Fruit fly (Drosophila melanogaster) whole organism, embryonic: ENCODE measurements around the gene Ctr9.

Experiments
- Bdp1 ChIP-seq: fragments of 200-800 bp; sonication (Bioruptor generic); optimal IDR thresholded peaks from 3 replicates; lab custom pipeline; 2016; ENCODE audit warnings: missing biosample characterization, missing genetic modification characterization
- CG11560 ChIP-seq: fragments of 200-800 bp; sonication (Bioruptor generic); IDR thresholded peaks from 3 replicates; pipeline ENCODE4 v1.3.6; 2022; ENCODE audit warnings: missing biosample characterization, missing genetic modification characterization
- CG12744 ChIP-seq: fragments of 200-800 bp; sonication (Bioruptor generic); optimal IDR thresholded peaks from 2 replicates; lab custom pipeline; 2016; ENCODE audit warnings: missing biosample characterization, missing genetic modification characterization
- CG13296 ChIP-seq: fragments of 200-800 bp; sonication (Bioruptor generic); optimal IDR thresholded peaks from 3 replicates; lab custom pipeline; 2018; ENCODE audit warnings: missing biosample characterization, mild to moderate bottlenecking, missing genetic modification characterization
- CG13624 ChIP-seq: fragments of 200-800 bp; sonication (Bioruptor generic); optimal IDR thresholded peaks from 2 replicates; lab custom pipeline; 2016; ENCODE audit warnings: missing biosample characterization, missing genetic modification characterization
- CG1529 ChIP-seq: fragments of 200-800 bp; sonication (Bioruptor generic); optimal IDR thresholded peaks from 3 replicates; lab custom pipeline; 2018; ENCODE audit warnings: missing biosample characterization, missing genetic modification characterization
- CG16779 ChIP-seq: fragments of 200-800 bp; sonication (Bioruptor generic); IDR thresholded peaks from 2 replicates; pipeline ENCODE4 v1.3.6; 2022; ENCODE audit warnings: missing biosample characterization, missing genetic modification characterization
- CG17186 ChIP-seq: fragments of 200-800 bp; sonication (Bioruptor generic); optimal IDR thresholded peaks from 3 replicates; lab custom pipeline; 2017; ENCODE audit warnings: missing biosample characterization, missing genetic modification reagents, missing genetic modification characterization
- CG17568 ChIP-seq: fragments of 200-800 bp; sonication (Bioruptor generic); optimal IDR thresholded peaks from 2 replicates; lab custom pipeline; 2018; ENCODE audit warnings: missing biosample characterization, mild to moderate bottlenecking, missing genetic modification characterization, moderate library complexity
- CG1832 ChIP-seq: fragments of 200-800 bp; sonication (Bioruptor generic); optimal IDR thresholded peaks from 2 replicates; lab custom pipeline; 2017; ENCODE audit warnings: missing biosample characterization, mild to moderate bottlenecking, missing genetic modification characterization, inconsistent platforms
- CG30431 ChIP-seq: fragments of 200-800 bp; sonication (Bioruptor generic); optimal IDR thresholded peaks from 2 replicates; lab custom pipeline; 2017; ENCODE audit warnings: missing biosample characterization, missing genetic modification characterization
- CG4730 ChIP-seq: fragments of 200-800 bp; sonication (Bioruptor generic); IDR thresholded peaks from 2 replicates; pipeline ENCODE4 v1.3.6; 2022; ENCODE audit warnings: missing biosample characterization, missing genetic modification characterization
- CG7556 ChIP-seq: fragments of 200-800 bp; sonication (Bioruptor generic); optimal IDR thresholded peaks from 2 replicates; lab custom pipeline; 2017; ENCODE audit warnings: missing biosample characterization, mild to moderate bottlenecking, missing genetic modification characterization
- CG7963 ChIP-seq: fragments of 200-800 bp; sonication (Bioruptor generic); IDR thresholded peaks from 3 replicates; pipeline ENCODE4 v1.3.6; 2022; ENCODE audit warnings: missing biosample characterization, missing genetic modification characterization; ENCODE audit not compliant: partially characterized antibody
- CkIIα-i1 ChIP-seq: fragments of 200-800 bp; sonication (Bioruptor generic); IDR thresholded peaks from 2 replicates; pipeline ENCODE4 v1.3.6; 2022; ENCODE audit warnings: missing biosample characterization, missing genetic modification characterization
- CoRest ChIP-seq: fragments of 200-800 bp; sonication (Bioruptor generic); optimal IDR thresholded peaks from 3 replicates; lab custom pipeline; 2018; ENCODE audit warnings: missing biosample characterization, mild to moderate bottlenecking, missing genetic modification characterization, moderate library complexity
- CrebB ChIP-seq: fragments of 200-800 bp; sonication (Bioruptor generic); optimal IDR thresholded peaks from 3 replicates; lab custom pipeline; 2018; ENCODE audit warnings: missing biosample characterization, mild to moderate bottlenecking, missing genetic modification characterization
- Dbx ChIP-seq: fragments of 200-800 bp; sonication (Bioruptor generic); IDR thresholded peaks from 3 replicates; pipeline ENCODE4 v1.3.6; 2022; ENCODE audit warnings: missing biosample characterization, missing genetic modification characterization
- Dip3 ChIP-seq: fragments of 200-800 bp; sonication (Bioruptor generic); optimal IDR thresholded peaks from 3 replicates; lab custom pipeline; 2016; ENCODE audit warnings: missing biosample characterization, missing genetic modification characterization
- Fer3 ChIP-seq: fragments of 200-800 bp; sonication (Bioruptor generic); optimal IDR thresholded peaks from 2 replicates; lab custom pipeline; 2018; ENCODE audit warnings: missing biosample characterization, mild to moderate bottlenecking, missing genetic modification characterization, moderate library complexity
- HLH3B ChIP-seq: fragments of 200-800 bp; sonication (Bioruptor generic); IDR thresholded peaks from 2 replicates; pipeline ENCODE4 v1.3.6; 2022; ENCODE audit warnings: missing biosample characterization, missing genetic modification characterization
- Hand ChIP-seq: fragments of 200-800 bp; sonication (Bioruptor generic); optimal IDR thresholded peaks from 2 replicates; lab custom pipeline; 2017; ENCODE audit warnings: mild to moderate bottlenecking, missing biosample characterization, missing genetic modification reagents, missing genetic modification characterization
- HmgZ ChIP-seq: fragments of 200-800 bp; sonication (Bioruptor generic); optimal IDR thresholded peaks from 2 replicates; lab custom pipeline; 2018; ENCODE audit warnings: missing biosample characterization, mild to moderate bottlenecking, missing genetic modification characterization
- Mad ChIP-seq: fragments of 200-800 bp; sonication (Bioruptor generic); optimal IDR thresholded peaks from 2 replicates; lab custom pipeline; 2016; ENCODE audit warnings: missing biosample characterization, missing genetic modification characterization
- Mes4 ChIP-seq: fragments of 200-800 bp; sonication (Bioruptor generic); optimal IDR thresholded peaks from 2 replicates; lab custom pipeline; 2016; ENCODE audit warnings: missing biosample characterization, missing genetic modification characterization
- NK7.1 ChIP-seq: fragments of 200-800 bp; sonication (Bioruptor generic); optimal IDR thresholded peaks from 3 replicates; lab custom pipeline; 2016; ENCODE audit warnings: missing biosample characterization, missing genetic modification characterization
- Nf-YC ChIP-seq: fragments of 200-800 bp; optimal IDR thresholded peaks from 3 replicates; lab custom pipeline; 2019; ENCODE audit warnings: missing biosample characterization, mild to moderate bottlenecking, missing genetic modification characterization, moderate library complexity
- Poxn ChIP-seq: fragments of 200-800 bp; sonication (Bioruptor generic); IDR thresholded peaks from 2 replicates; pipeline ENCODE4 v1.3.6; 2022; ENCODE audit warnings: missing biosample characterization, missing genetic modification characterization
- ab ChIP-seq: fragments of 200-800 bp; sonication (Bioruptor generic); optimal IDR thresholded peaks from 2 replicates; lab custom pipeline; 2016; ENCODE audit warnings: missing biosample characterization, missing genetic modification characterization
- al ChIP-seq: fragments of 200-800 bp; sonication (Bioruptor generic); IDR thresholded peaks from 2 replicates; pipeline ENCODE4 v1.3.6; 2022; ENCODE audit warnings: missing biosample characterization, missing genetic modification characterization
- amos ChIP-seq: fragments of 200-800 bp; sonication (Bioruptor generic); IDR thresholded peaks from 2 replicates; pipeline ENCODE4 v1.3.6; 2022; ENCODE audit warnings: missing biosample characterization, missing genetic modification characterization; ENCODE audit not compliant: partially characterized antibody
- aop ChIP-seq: fragments of 200-800 bp; sonication (Bioruptor generic); IDR thresholded peaks from 2 replicates; pipeline ENCODE4 v1.3.6; 2022; ENCODE audit warnings: missing biosample characterization, missing genetic modification characterization
- ap ChIP-seq: fragments of 200-800 bp; sonication (Bioruptor generic); IDR thresholded peaks from 2 replicates; pipeline ENCODE4 v1.3.6; 2022; ENCODE audit warnings: missing biosample characterization, missing genetic modification characterization
- ash1 ChIP-seq: fragments of 200-800 bp; sonication (Bioruptor generic); optimal IDR thresholded peaks from 2 replicates; lab custom pipeline; 2018; ENCODE audit warnings: missing biosample characterization, mild to moderate bottlenecking, missing genetic modification characterization
- bowl ChIP-seq: fragments of 200-800 bp; sonication (Bioruptor generic); IDR thresholded peaks from 2 replicates; pipeline ENCODE4 v1.3.6; 2022; ENCODE audit warnings: missing biosample characterization, missing genetic modification characterization
- chinmo ChIP-seq: fragments of 200-800 bp; sonication (Bioruptor generic); IDR thresholded peaks from 4 replicates; pipeline ENCODE4 v1.3.6; 2022; ENCODE audit warnings: missing biosample characterization, missing genetic modification characterization; ENCODE audit not compliant: partially characterized antibody
- fd102C ChIP-seq: fragments of 200-800 bp; sonication (Bioruptor generic); optimal IDR thresholded peaks from 2 replicates; lab custom pipeline; 2018; ENCODE audit warnings: missing biosample characterization, mild to moderate bottlenecking, missing genetic modification characterization, moderate library complexity
- fd64A ChIP-seq: fragments of 200-800 bp; sonication (Bioruptor generic); optimal IDR thresholded peaks from 3 replicates; lab custom pipeline; 2018; ENCODE audit warnings: missing biosample characterization, mild to moderate bottlenecking, missing genetic modification characterization
- insv ChIP-seq, 2 experiments: fragments of 200-800 bp; sonication (Bioruptor generic); optimal IDR thresholded peaks; 3 replicates each; lab custom pipeline; 2016 to 2018; ENCODE audit warnings: missing biosample characterization in 2 of 2, missing genetic modification characterization in 2 of 2
- inv ChIP-seq: fragments of 200-800 bp; sonication (Bioruptor generic); IDR thresholded peaks from 2 replicates; pipeline ENCODE4 v1.3.6; 2022; ENCODE audit warnings: missing biosample characterization, missing genetic modification characterization; ENCODE audit not compliant: partially characterized antibody
- lilli ChIP-seq: fragments of 200-800 bp; sonication (Bioruptor generic); optimal IDR thresholded peaks from 3 replicates; lab custom pipeline; 2016; ENCODE audit warnings: missing biosample characterization, missing genetic modification characterization
- lmd ChIP-seq: fragments of 200-800 bp; sonication (Bioruptor generic); IDR thresholded peaks from 2 replicates; pipeline ENCODE4 v1.3.6; 2022; ENCODE audit warnings: missing biosample characterization, missing genetic modification characterization
- lola ChIP-seq, 3 experiments: fragments of >200 bp in 2 of 3; fragments of 200-800 bp in 1 of 3; sonication (Bioruptor generic) in 1 of 3; optimal IDR thresholded peaks; 2 replicates each; lab custom pipeline; 2017 to 2019; ENCODE audit warnings: missing biosample characterization in 3 of 3, missing genetic modification characterization in 3 of 3, mild to moderate bottlenecking in 1 of 3, moderate library complexity in 1 of 3
- nom ChIP-seq: fragments of 200-800 bp; sonication (Bioruptor generic); optimal IDR thresholded peaks from 2 replicates; lab custom pipeline; 2017; ENCODE audit warnings: missing biosample characterization, missing genetic modification characterization, mild to moderate bottlenecking, moderate library complexity, missing genetic modification reagents
- pb ChIP-seq: fragments of 200-800 bp; sonication (Bioruptor generic); optimal IDR thresholded peaks from 3 replicates; lab custom pipeline; 2016; ENCODE audit warnings: missing biosample characterization, missing genetic modification characterization
- ro ChIP-seq: fragments of 200-800 bp; sonication (Bioruptor generic); IDR thresholded peaks from 2 replicates; pipeline ENCODE4 v1.3.6; 2022; ENCODE audit warnings: missing biosample characterization, missing genetic modification characterization
- sqz ChIP-seq: fragments of 200-800 bp; sonication (Bioruptor generic); optimal IDR thresholded peaks from 3 replicates; lab custom pipeline; 2018; ENCODE audit warnings: missing biosample characterization, mild to moderate bottlenecking, missing genetic modification characterization
- stc ChIP-seq: fragments of 200-800 bp; sonication (Bioruptor generic); IDR thresholded peaks from 2 replicates; pipeline ENCODE4 v1.3.6; 2022; ENCODE audit warnings: missing biosample characterization, missing genetic modification characterization

Ctr9 gene

dm6 chr3L:1334571-1335427 is 27.8 kb downstream of the Ctr9 start, which contains the start of the genes Hmbs and CG2211 (continued):
- 0 out of 4 replicates have a peak, but pooled peaks have one; percentile 39 for TF ChIP-seq chinmo (GFP tag; lab: Robert Waterston, UW)
- TF ChIP-seq al = peak; percentile 79
- TF ChIP-seq inv (GFP tag; lab: Robert Waterston, UW) = no peak; the same call in 1 of the 2 replicates
- peak; percentile 90 for TF ChIP-seq CG13624 (GFP tag; lab: Kevin White, UChicago)
- TF ChIP-seq Fer3 (tag; lab: Kevin White, UChicago) = peak; percentile 84
- TF ChIP-seq CG4730 (GFP tag; lab: Robert Waterston, UW) = peak; percentile 60
- TF ChIP-seq sqz (GFP tag; lab: Kevin White, UChicago) = no peak
- peak; percentile 50 for TF ChIP-seq amos (GFP tag; lab: Robert Waterston, UW)
- peak; percentile 92 for TF ChIP-seq Mad (GFP tag; lab: Kevin White, UChicago)
- TF ChIP-seq CG17568 (GFP tag; lab: Kevin White, UChicago) = no peak
- TF ChIP-seq Poxn (GFP tag; lab: Robert Waterston, UW) = peak; percentile 18; the same call in 1 of the 2 replicates
- TF ChIP-seq fd64A (GFP tag; lab: Kevin White, UChicago) = no peak
- peak; percentile 38 to 93 for TF ChIP-seq insv (GFP tag; optimal IDR thresholded peaks at IDR 0.05; lab: Kevin White, UChicago)
- peak; percentile 75 for TF ChIP-seq CrebB
- TF ChIP-seq Nf-YC (tag; lab: Kevin White, UChicago) = peak; percentile 84
- peak; percentile 88 for TF ChIP-seq CoRest (tag; lab: Kevin White, UChicago)
- TF ChIP-seq CG7556 (GFP tag; lab: Kevin White, UChicago) = peak; percentile 53
- peak; percentile 17 for TF ChIP-seq ash1 (GFP tag; lab: Kevin White, UChicago)
- peak; percentile 85 for TF ChIP-seq CG12744 (GFP tag; lab: Kevin White, UChicago)
- TF ChIP-seq CkIIα-i1 (GFP tag; lab: Robert Waterston, UW) = no peak
- TF ChIP-seq Bdp1 = peak; percentile 79
- peak; percentile 74; the same call in 2 of the 3 replicates for TF ChIP-seq CG11560
- peak; percentile 88 for TF ChIP-seq CG13296 (GFP tag; lab: Kevin White, UChicago)
- TF ChIP-seq ro = no peak
- peak; percentile 74 for TF ChIP-seq aop (GFP tag; lab: Robert Waterston, UW)
- TF ChIP-seq nom = peak; percentile 29
- TF ChIP-seq pb (GFP tag; lab: Kevin White, UChicago) = peak; percentile 18
- TF ChIP-seq HmgZ = peak; percentile 96
- peak; percentile 75 for TF ChIP-seq stc
- peak; percentile 58 for TF ChIP-seq NK7.1 (GFP tag; lab: Kevin White, UChicago)
- peak; percentile 95 for TF ChIP-seq lilli (GFP tag; lab: Kevin White, UChicago)
- peak; percentile 61 for TF ChIP-seq CG30431 (GFP tag; lab: Kevin White, UChicago)
- peak; percentile 54; the same call in 1 of the 2 replicates for TF ChIP-seq ap (GFP tag; lab: Robert Waterston, UW)
- peak; percentile 89 for TF ChIP-seq CG17186 (GFP tag; lab: Kevin White, UChicago)
- peak; percentile 71 for TF ChIP-seq CG16779 (GFP tag; lab: Robert Waterston, UW)
- peak; percentile 60; the same call in 1 of the 2 replicates for TF ChIP-seq bowl (GFP tag; lab: Robert Waterston, UW)
- TF ChIP-seq ab (GFP tag; lab: Kevin White, UChicago) = peak; percentile 73
- TF ChIP-seq CG7963 (GFP tag; lab: Robert Waterston, UW) = no peak
- no peak for TF ChIP-seq CG1832 (GFP tag; lab: Kevin White, UChicago)
- peak; percentile 87 for TF ChIP-seq Mes4
- peak; percentile 83 for TF ChIP-seq lmd
- TF ChIP-seq HLH3B (GFP tag; lab: Robert Waterston, UW) = peak; percentile 84
- peak in 1 of 3 experiments; percentile 84 for TF ChIP-seq lola (GFP tag; optimal IDR thresholded peaks at IDR 0.05; lab: Kevin White, UChicago)
- TF ChIP-seq Hand = peak; percentile 23
- no peak for TF ChIP-seq fd102C (GFP tag; lab: Kevin White, UChicago)
- TF ChIP-seq CG1529 (GFP tag; lab: Kevin White, UChicago) = peak; percentile 44
- TF ChIP-seq Dbx = peak; percentile 91
- peak; percentile 86 for TF ChIP-seq Dip3 (GFP tag; lab: Kevin White, UChicago)
